Fruit fly (Drosophila melanogaster) whole organism, embryonic: ENCODE measurements around the gene rho-5.

ENCODE experiments used
- Antp ChIP-seq: fragments of 200-800 bp; sonication (Bioruptor generic); optimal IDR thresholded peaks from 3 replicates; lab custom pipeline; 2016; ENCODE audit warnings: missing biosample characterization, missing genetic modification characterization
- Awh ChIP-seq: fragments of 200-800 bp; sonication (Bioruptor generic); IDR thresholded peaks from 2 replicates; pipeline ENCODE4, ENCODE4 v1.3.6; 2022; ENCODE audit warnings: missing biosample characterization, missing genetic modification characterization
- CG10147 ChIP-seq: fragments of 200-800 bp; sonication (Bioruptor generic); optimal IDR thresholded peaks from 2 replicates; lab custom pipeline; 2019; ENCODE audit warnings: missing biosample characterization, mild to moderate bottlenecking, missing genetic modification characterization, moderate library complexity
- CG1024 ChIP-seq: fragments of 200-800 bp; sonication (Bioruptor generic); IDR thresholded peaks from 2 replicates; pipeline ENCODE4 v1.3.6; 2022; ENCODE audit warnings: missing biosample characterization, missing genetic modification characterization
- CG12659 ChIP-seq: fragments of 200-800 bp; sonication (Bioruptor generic); optimal IDR thresholded peaks from 3 replicates; lab custom pipeline; 2017; ENCODE audit warnings: mild to moderate bottlenecking, missing biosample characterization, missing genetic modification reagents, missing genetic modification characterization
- CG14667 ChIP-seq: fragments of 200-800 bp; sonication (Bioruptor generic); IDR thresholded peaks from 2 replicates; pipeline ENCODE4 v1.3.6; 2022; ENCODE audit warnings: missing biosample characterization, missing genetic modification characterization
- CG14860 ChIP-seq: fragments of 200-800 bp; sonication (Bioruptor generic); IDR thresholded peaks from 3 replicates; pipeline ENCODE4 v1.3.6; 2022; ENCODE audit warnings: missing biosample characterization, missing genetic modification characterization; ENCODE audit not compliant: partially characterized antibody
- CG15011 ChIP-seq: fragments of 200-800 bp; sonication (Bioruptor generic); optimal IDR thresholded peaks from 3 replicates; lab custom pipeline; 2018; ENCODE audit warnings: missing biosample characterization, mild to moderate bottlenecking, missing genetic modification characterization
- CG15269 ChIP-seq: fragments of 200-800 bp; sonication (Bioruptor generic); optimal IDR thresholded peaks from 2 replicates; lab custom pipeline; 2018; ENCODE audit warnings: missing biosample characterization, mild to moderate bottlenecking, missing genetic modification characterization, moderate library complexity
- CG16779 ChIP-seq: fragments of 200-800 bp; sonication (Bioruptor generic); IDR thresholded peaks from 2 replicates; pipeline ENCODE4 v1.3.6; 2022; ENCODE audit warnings: missing biosample characterization, missing genetic modification characterization
- CG16815 ChIP-seq: fragments of 200-800 bp; sonication (Bioruptor generic); optimal IDR thresholded peaks from 3 replicates; lab custom pipeline; 2017; ENCODE audit warnings: missing biosample characterization, mild to moderate bottlenecking, missing genetic modification characterization
- CG17361 ChIP-seq: fragments of 200-800 bp; sonication (Bioruptor generic); IDR thresholded peaks from 3 replicates; pipeline ENCODE4 v1.3.6; 2022; ENCODE audit warnings: missing biosample characterization, missing genetic modification characterization
- CG17912 ChIP-seq: fragments of 200-800 bp; sonication (Bioruptor generic); optimal IDR thresholded peaks from 2 replicates; lab custom pipeline; 2018; ENCODE audit warnings: missing biosample characterization, mild to moderate bottlenecking, missing genetic modification characterization
- CG2889 ChIP-seq: fragments of 200-800 bp; sonication (Bioruptor generic); IDR thresholded peaks from 3 replicates; pipeline ENCODE4 v1.3.6; 2022; ENCODE audit warnings: missing biosample characterization, missing genetic modification characterization
- CG33213 ChIP-seq: fragments of 200-800 bp; sonication (Bioruptor generic); optimal IDR thresholded peaks from 3 replicates; lab custom pipeline; 2016; ENCODE audit warnings: missing biosample characterization, missing genetic modification characterization
- CG34422 ChIP-seq: fragments of 200-800 bp; sonication (Bioruptor generic); IDR thresholded peaks from 3 replicates; pipeline ENCODE4 v1.3.6; 2022; ENCODE audit warnings: missing biosample characterization, missing genetic modification characterization
- CG4404 ChIP-seq: fragments of 200-800 bp; sonication (Bioruptor generic); IDR thresholded peaks from 2 replicates; pipeline ENCODE4 v1.3.6; 2022; ENCODE audit warnings: missing biosample characterization, missing genetic modification characterization
- CG5180 ChIP-seq: fragments of 200-800 bp; sonication (Bioruptor generic); optimal IDR thresholded peaks from 3 replicates; lab custom pipeline; 2017; ENCODE audit warnings: missing biosample characterization, missing genetic modification characterization, mild to moderate bottlenecking, moderate library complexity, missing genetic modification reagents
- CG5245 ChIP-seq: fragments of 200-800 bp; sonication (Bioruptor generic); optimal IDR thresholded peaks from 3 replicates; lab custom pipeline; 2016; ENCODE audit warnings: missing biosample characterization, missing genetic modification characterization
- CG7987 ChIP-seq: fragments of 200-800 bp; sonication (Bioruptor generic); optimal IDR thresholded peaks from 2 replicates; lab custom pipeline; 2018; ENCODE audit warnings: missing biosample characterization, mild to moderate bottlenecking, missing genetic modification characterization, moderate library complexity
- CG8359 ChIP-seq: fragments of 200-800 bp; sonication (Bioruptor generic); optimal IDR thresholded peaks from 2 replicates; lab custom pipeline; 2017; ENCODE audit warnings: missing biosample characterization, mild to moderate bottlenecking, missing genetic modification characterization, borderline replicate concordance
- CG8944 ChIP-seq: fragments of 200-800 bp; sonication (Bioruptor generic); optimal IDR thresholded peaks from 3 replicates; lab custom pipeline; 2016; ENCODE audit warnings: missing biosample characterization, missing genetic modification characterization
- CG9215 ChIP-seq: fragments of 200-800 bp; sonication (Bioruptor generic); IDR thresholded peaks from 2 replicates; pipeline ENCODE4 v1.3.6; 2022; ENCODE audit warnings: missing biosample characterization, missing genetic modification characterization
- Ets97D ChIP-seq: fragments of 200-800 bp; sonication (Bioruptor generic); optimal IDR thresholded peaks from 3 replicates; lab custom pipeline; 2016; ENCODE audit warnings: missing biosample characterization, missing genetic modification characterization
- H15 ChIP-seq: fragments of 200-800 bp; sonication (Bioruptor generic); IDR thresholded peaks from 3 replicates; pipeline ENCODE4 v1.3.6; 2022; ENCODE audit warnings: missing biosample characterization, missing genetic modification characterization
- Hsf ChIP-seq: fragments of 200-800 bp; sonication (Bioruptor generic); optimal IDR thresholded peaks from 3 replicates; lab custom pipeline; 2016; ENCODE audit warnings: missing biosample characterization, missing genetic modification characterization
- Mes4 ChIP-seq: fragments of 200-800 bp; sonication (Bioruptor generic); optimal IDR thresholded peaks from 2 replicates; lab custom pipeline; 2016; ENCODE audit warnings: missing biosample characterization, missing genetic modification characterization
- Myb ChIP-seq: fragments of 200-800 bp; sonication (Bioruptor generic); optimal IDR thresholded peaks from 2 replicates; lab custom pipeline; 2016; ENCODE audit warnings: missing biosample characterization, missing genetic modification characterization
- NK7.1 ChIP-seq: fragments of 200-800 bp; sonication (Bioruptor generic); optimal IDR thresholded peaks from 3 replicates; lab custom pipeline; 2016; ENCODE audit warnings: missing biosample characterization, missing genetic modification characterization
- Opbp ChIP-seq: fragments of 200-800 bp; sonication (Bioruptor generic); IDR thresholded peaks from 3 replicates; pipeline ENCODE4 v1.3.6; 2022; ENCODE audit warnings: missing biosample characterization, missing genetic modification characterization; ENCODE audit not compliant: partially characterized antibody
- Pdp1 ChIP-seq, 2 experiments: fragments of 200-800 bp; sonication (Bioruptor generic); optimal IDR thresholded peaks; 3 replicates each; lab custom pipeline; 2016; ENCODE audit warnings: missing biosample characterization in 2 of 2, missing genetic modification characterization in 2 of 2, mild to moderate bottlenecking in 1 of 2, moderate library complexity in 1 of 2
- Sox102F ChIP-seq: fragments of 200-800 bp; sonication (Bioruptor generic); optimal IDR thresholded peaks from 2 replicates; lab custom pipeline; 2018; ENCODE audit warnings: missing biosample characterization, mild to moderate bottlenecking, missing genetic modification characterization, moderate library complexity
- Taf1 ChIP-seq: fragments of 200-800 bp; sonication (Bioruptor generic); IDR thresholded peaks from 2 replicates; pipeline ENCODE4 v1.3.6; 2022; ENCODE audit warnings: missing biosample characterization, missing genetic modification characterization
- ac ChIP-seq: fragments of 200-800 bp; sonication (Bioruptor generic); optimal IDR thresholded peaks from 3 replicates; lab custom pipeline; 2017; ENCODE audit warnings: missing biosample characterization, mild to moderate bottlenecking, missing genetic modification characterization
- bcd ChIP-seq: fragments of 200-800 bp; sonication (Bioruptor generic); optimal IDR thresholded peaks from 2 replicates; lab custom pipeline; 2017; ENCODE audit warnings: missing biosample characterization, mild to moderate bottlenecking, missing genetic modification characterization
- cas ChIP-seq: fragments of 200-800 bp; sonication (Bioruptor generic); IDR thresholded peaks from 2 replicates; pipeline ENCODE4 v1.3.6; 2022; ENCODE audit warnings: missing biosample characterization, missing genetic modification characterization
- ftz-f1 ChIP-seq: fragments of 200-800 bp; sonication (Bioruptor generic); optimal IDR thresholded peaks from 2 replicates; lab custom pipeline; 2016; ENCODE audit warnings: missing biosample characterization, missing genetic modification characterization
- kah ChIP-seq: fragments of 200-800 bp; sonication (Bioruptor generic); optimal IDR thresholded peaks from 2 replicates; lab custom pipeline; 2018; ENCODE audit warnings: missing biosample characterization, mild to moderate bottlenecking, missing genetic modification characterization
- lbe ChIP-seq: fragments of 200-800 bp; sonication (Bioruptor generic); optimal IDR thresholded peaks from 2 replicates; lab custom pipeline; 2016; ENCODE audit warnings: missing biosample characterization, mild to moderate bottlenecking, missing genetic modification characterization
- lilli ChIP-seq: fragments of 200-800 bp; sonication (Bioruptor generic); optimal IDR thresholded peaks from 3 replicates; lab custom pipeline; 2016; ENCODE audit warnings: missing biosample characterization, missing genetic modification characterization
- lmd ChIP-seq: fragments of 200-800 bp; sonication (Bioruptor generic); IDR thresholded peaks from 2 replicates; pipeline ENCODE4 v1.3.6; 2022; ENCODE audit warnings: missing biosample characterization, missing genetic modification characterization
- mam ChIP-seq: fragments of 200-800 bp; sonication (Bioruptor generic); optimal IDR thresholded peaks from 3 replicates; lab custom pipeline; 2016; ENCODE audit warnings: missing biosample characterization, missing genetic modification characterization
- nau ChIP-seq: fragments of 200-800 bp; sonication (Bioruptor generic); optimal IDR thresholded peaks from 3 replicates; lab custom pipeline; 2017; ENCODE audit warnings: missing biosample characterization, mild to moderate bottlenecking, missing genetic modification characterization, missing genetic modification reagents
- pho ChIP-seq: fragments of 200-800 bp; sonication (Bioruptor generic); optimal IDR thresholded peaks from 2 replicates; lab custom pipeline; 2016; ENCODE audit warnings: missing biosample characterization, missing genetic modification characterization
- ro ChIP-seq: fragments of 200-800 bp; sonication (Bioruptor generic); IDR thresholded peaks from 2 replicates; pipeline ENCODE4 v1.3.6; 2022; ENCODE audit warnings: missing biosample characterization, missing genetic modification characterization
- sima ChIP-seq: fragments of 200-800 bp; sonication (Bioruptor generic); optimal IDR thresholded peaks from 2 replicates; lab custom pipeline; 2016; ENCODE audit warnings: missing biosample characterization, missing genetic modification characterization
- stc ChIP-seq: fragments of 200-800 bp; sonication (Bioruptor generic); IDR thresholded peaks from 2 replicates; pipeline ENCODE4 v1.3.6; 2022; ENCODE audit warnings: missing biosample characterization, missing genetic modification characterization
- ttk ChIP-seq: fragments of 200-800 bp; sonication (Bioruptor generic); IDR thresholded peaks from 2 replicates; pipeline ENCODE4 v2.1.2; 2022; ENCODE audit warnings: missing biosample characterization, missing genetic modification characterization
- unpg ChIP-seq: fragments of 200-800 bp; sonication (Bioruptor generic); optimal IDR thresholded peaks from 3 replicates; lab custom pipeline; 2018; ENCODE audit warnings: missing biosample characterization, mild to moderate bottlenecking, missing genetic modification characterization, moderate library complexity

rho-5 gene

dm6 chr2L:10387869-10388726 is 14.4 kb upstream of the rho-5 start, which contains the start of gene da (continued):
- TF ChIP-seq CG17361 (GFP tag; lab: Robert Waterston, UW) (peak; percentile 58; the same call in 1 of the 3 replicates), Antp (GFP tag; lab: Kevin White, UChicago) (peak; percentile 57), CG5180 (GFP tag; lab: Kevin White, UChicago) (no peak), H15 (GFP tag; lab: Robert Waterston, UW) (0 out of 3 replicates have a peak, but pooled peaks have one; percentile 13), CG15011 (GFP tag; lab: Kevin White, UChicago) (no peak), unpg (GFP tag; lab: Kevin White, UChicago) (peak; percentile 52), CG12659 (peak; percentile 91), CG17912 (GFP tag; lab: Kevin White, UChicago) (peak; percentile 32), ac (GFP tag; lab: Kevin White, UChicago) (no peak), kah (GFP tag; lab: Kevin White, UChicago) (peak; percentile 7), Awh (GFP tag; lab: Robert Waterston, UW) (peak; percentile 52; the same call in 1 of the 2 replicates), CG9215 (no peak), stc (GFP tag; lab: Robert Waterston, UW) (peak; percentile 70), pho (peak; percentile 73), Opbp (GFP tag; lab: Robert Waterston, UW) (peak; percentile 47; the same call in 1 of the 3 replicates), CG2889 (GFP tag; lab: Robert Waterston, UW) (no peak), CG10147 (GFP tag; lab: Kevin White, UChicago) (no peak), NK7.1 (no peak), CG8359 (no peak), CG8944 (GFP tag; lab: Kevin White, UChicago) (peak; percentile 23), Mes4 (GFP tag; lab: Kevin White, UChicago) (peak; percentile 30), CG15269 (tag; lab: Kevin White, UChicago) (peak; percentile 69), CG5245 (peak; percentile 9), bcd (GFP tag; lab: Kevin White, UChicago) (peak; percentile 58), sima (GFP tag; lab: Kevin White, UChicago) (no peak), CG34422 (peak; percentile 57; the same call in 2 of the 3 replicates), CG4404 (no peak), Sox102F (GFP tag; lab: Kevin White, UChicago) (no peak), Ets97D (peak; percentile 95), ftz-f1 (GFP tag; lab: Kevin White, UChicago) (no peak), mam (GFP tag; lab: Kevin White, UChicago) (peak; percentile 70), cas (GFP tag; lab: Robert Waterston, UW) (no peak), Hsf (GFP tag; lab: Kevin White, UChicago) (peak; percentile 73), ttk (GFP tag; lab: Robert Waterston, UW) (0 out of 2 replicates have a peak, but pooled peaks have one; percentile 19), lilli (GFP tag; lab: Kevin White, UChicago) (peak; percentile 70), nau (GFP tag; lab: Kevin White, UChicago) (no peak), ro (GFP tag; lab: Robert Waterston, UW) (no peak), CG7987 (GFP tag; lab: Kevin White, UChicago) (peak; percentile 45), CG14860 (no peak), Myb (GFP tag; lab: Kevin White, UChicago) (peak; percentile 29), CG33213 (peak; percentile 22), lbe (GFP tag; lab: Kevin White, UChicago) (no peak), lmd (GFP tag; lab: Robert Waterston, UW) (no peak), Taf1 (GFP tag; lab: Robert Waterston, UW) (no peak), CG14667 (GFP tag; lab: Robert Waterston, UW) (no peak), CG1024 (GFP tag; lab: Robert Waterston, UW) (peak; percentile 96), CG16815 (GFP tag; lab: Kevin White, UChicago) (peak; percentile 19), Pdp1 (GFP tag; optimal IDR thresholded peaks at IDR 0.05; lab: Kevin White, UChicago) (peak; percentile 33 to 69), CG16779 (no peak)
